Worm (Caenorhabditis elegans): ENCODE measurements around the gene Y47D7A.3.

- TF ChIP-seq pha-4 (GFP tag; IDR thresholded peaks at IDR 0.05) (no peak), pha-4 (tag; optimal IDR thresholded peaks at IDR 0.05) (no peak), fkh-10 (GFP tag; optimal IDR thresholded peaks at IDR 0.05) (no peak), lin-15B (tag; optimal IDR thresholded peaks at IDR 0.05) (no peak), lin-39 (tag; optimal IDR thresholded peaks at IDR 0.05) (no peak), nhr-76 (tag; optimal IDR thresholded peaks at IDR 0.05) (no peak), mes-2 (tag; optimal IDR thresholded peaks at IDR 0.05; ENCODE audit: poor library complexity, severe bottlenecking) (no peak), lin-13 (GFP tag; optimal IDR thresholded peaks at IDR 0.05) (no peak), aly-2 (tag; optimal IDR thresholded peaks at IDR 0.05) (no peak), daf-12 (tag; optimal IDR thresholded peaks at IDR 0.05) (no peak), mxl-2 (GFP tag; conservative IDR thresholded peaks at IDR 0.05) (no peak)
These were observed 3.9 kb downstream of the Y47D7A.3 start, which contains the start of gene grl-5 for ce11 chrV:4414613-4415071.

All from whole organism, L4 larva.